Fruit fly (Drosophila melanogaster): ENCODE data around the gene cad.

cad gene

dm6 chr2L:20758847-20759465 is 11.6 kb upstream of the cad start:
- TF ChIP-seq insv (optimal IDR thresholded peaks at IDR 0.05) (no peak), Sin3A (optimal IDR thresholded peaks at IDR 0.05) (no peak), Myc (optimal IDR thresholded peaks at IDR 0.05) (no peak)

dm6 chr2L:20759809-20760485 is 10.6 kb upstream of the cad start:
- TF ChIP-seq Sin3A (optimal IDR thresholded peaks at IDR 0.05) = no peak
- TF ChIP-seq Myc (optimal IDR thresholded peaks at IDR 0.05) = no peak
- no peak for TF ChIP-seq insv (optimal IDR thresholded peaks at IDR 0.05)
- no peak for TF ChIP-seq h (optimal IDR thresholded peaks at IDR 0.05)
- TF ChIP-seq ttk (optimal IDR thresholded peaks at IDR 0.05) = no peak
- TF ChIP-seq psq (optimal IDR thresholded peaks at IDR 0.05) = no peak

dm6 chr2L:20760956-20761355 is 9.6 kb upstream of the cad start:
- TF ChIP-seq psq (optimal IDR thresholded peaks at IDR 0.05) (no peak), insv (optimal IDR thresholded peaks at IDR 0.05) (no peak)

dm6 chr2L:20761951-20762538 is 8.5 kb upstream of the cad start:
- TF ChIP-seq psq (optimal IDR thresholded peaks at IDR 0.05) = no peak
- TF ChIP-seq Sin3A (optimal IDR thresholded peaks at IDR 0.05) = no peak
- no peak for TF ChIP-seq h (optimal IDR thresholded peaks at IDR 0.05)
- no peak for TF ChIP-seq Myc (optimal IDR thresholded peaks at IDR 0.05)
- TF ChIP-seq ttk (optimal IDR thresholded peaks at IDR 0.05) = no peak
- no peak for TF ChIP-seq insv (optimal IDR thresholded peaks at IDR 0.05)

dm6 chr2L:20764663-20765062 is 5.9 kb upstream of the cad start:
- TF ChIP-seq psq (optimal IDR thresholded peaks at IDR 0.05) (no peak), h (optimal IDR thresholded peaks at IDR 0.05) (no peak), Sin3A (optimal IDR thresholded peaks at IDR 0.05) (no peak), ttk (optimal IDR thresholded peaks at IDR 0.05) (no peak), insv (optimal IDR thresholded peaks at IDR 0.05) (no peak)

- TF ChIP-seq Sin3A (optimal IDR thresholded peaks at IDR 0.05) (no peak), h (optimal IDR thresholded peaks at IDR 0.05) (no peak), Myc (optimal IDR thresholded peaks at IDR 0.05) (no peak), insv (optimal IDR thresholded peaks at IDR 0.05) (no peak), psq (optimal IDR thresholded peaks at IDR 0.05) (no peak), ttk (optimal IDR thresholded peaks at IDR 0.05) (no peak)
These were observed 1.9 kb upstream of the cad start for dm6 chr2L:20768568-20769071.

- TF ChIP-seq Myc (optimal IDR thresholded peaks at IDR 0.05) (no peak), Sin3A (optimal IDR thresholded peaks at IDR 0.05) (no peak), ttk (optimal IDR thresholded peaks at IDR 0.05) (no peak), psq (optimal IDR thresholded peaks at IDR 0.05) (no peak), insv (optimal IDR thresholded peaks at IDR 0.05) (no peak), h (optimal IDR thresholded peaks at IDR 0.05) (no peak)
These were observed 3.0 kb downstream of the cad start for dm6 chr2L:20773453-20774054.

dm6 chr2L:20774464-20774863 is 3.9 kb downstream of the cad start:
- TF ChIP-seq insv (optimal IDR thresholded peaks at IDR 0.05) (no peak), Myc (optimal IDR thresholded peaks at IDR 0.05) (no peak), h (optimal IDR thresholded peaks at IDR 0.05) (no peak), ttk (optimal IDR thresholded peaks at IDR 0.05) (no peak), psq (optimal IDR thresholded peaks at IDR 0.05) (no peak), Sin3A (optimal IDR thresholded peaks at IDR 0.05) (no peak)

- TF ChIP-seq Myc (optimal IDR thresholded peaks at IDR 0.05) (no peak), Sin3A (optimal IDR thresholded peaks at IDR 0.05) (no peak), h (optimal IDR thresholded peaks at IDR 0.05) (no peak), psq (optimal IDR thresholded peaks at IDR 0.05) (no peak), insv (optimal IDR thresholded peaks at IDR 0.05) (no peak), ttk (optimal IDR thresholded peaks at IDR 0.05) (no peak)
These were observed 5.4 kb downstream of the cad start for dm6 chr2L:20775941-20776340.

- TF ChIP-seq Sin3A (optimal IDR thresholded peaks at IDR 0.05) (no peak), h (optimal IDR thresholded peaks at IDR 0.05) (no peak), psq (optimal IDR thresholded peaks at IDR 0.05) (no peak), ttk (optimal IDR thresholded peaks at IDR 0.05) (no peak), Myc (optimal IDR thresholded peaks at IDR 0.05) (no peak), insv (optimal IDR thresholded peaks at IDR 0.05) (no peak)
These were observed 6.5 kb downstream of the cad start for dm6 chr2L:20776940-20777502.

- TF ChIP-seq Sin3A (optimal IDR thresholded peaks at IDR 0.05) (no peak), insv (optimal IDR thresholded peaks at IDR 0.05) (no peak)
These were observed 7.8 kb downstream of the cad start for dm6 chr2L:20778380-20778779.

dm6 chr2L:20780768-20781167 is 10.2 kb downstream of the cad start:
- TF ChIP-seq h (optimal IDR thresholded peaks at IDR 0.05) (no peak), ttk (optimal IDR thresholded peaks at IDR 0.05) (no peak), insv (optimal IDR thresholded peaks at IDR 0.05) (no peak), psq (optimal IDR thresholded peaks at IDR 0.05) (no peak), Myc (optimal IDR thresholded peaks at IDR 0.05) (no peak)

Measured in Kc167 (cell line).